Fruit fly (Drosophila melanogaster) Kc167 (cell line): ENCODE results near the gene Dref.

Source experiments
- Myc ChIP-seq: fragments of >200 bp; optimal IDR thresholded peaks from 2 replicates; lab custom pipeline; 2017; ENCODE audit warnings: missing external identifiers
- Sin3A ChIP-seq: fragments of >200 bp; optimal IDR thresholded peaks from 2 replicates; lab custom pipeline; 2018; ENCODE audit warnings: missing external identifiers
- h ChIP-seq: fragments of >200 bp; optimal IDR thresholded peaks from 3 replicates; lab custom pipeline; 2018; ENCODE audit warnings: missing external identifiers
- insv ChIP-seq: fragments of >200 bp; optimal IDR thresholded peaks from 3 replicates; lab custom pipeline; 2018; ENCODE audit warnings: missing external identifiers
- psq ChIP-seq: fragments of >200 bp; optimal IDR thresholded peaks from 2 replicates; lab custom pipeline; 2017; ENCODE audit warnings: missing external identifiers
- ttk ChIP-seq: sonication (Bioruptor generic); optimal IDR thresholded peaks from 2 replicates; lab custom pipeline; 2017; ENCODE audit warnings: missing external identifiers

The Dref gene

dm6 chr2L:9966983-9967737, at the start of gene Dref, which contains the start of gene RpL13:
Dref (minus strand) TSS chr2L:9967229.
RpL13 (plus strand) TSS chr2L:9967313.
- TF ChIP-seq psq (no peak), h (lab: Kevin White, UChicago) (no peak), Sin3A (lab: Kevin White, UChicago) (no peak), Myc (lab: Kevin White, UChicago) (no peak), ttk (no peak), insv (no peak)

- no peak for TF ChIP-seq ttk
- no peak for TF ChIP-seq h (lab: Kevin White, UChicago)
- TF ChIP-seq psq = no peak
- TF ChIP-seq Myc (lab: Kevin White, UChicago) = no peak
- TF ChIP-seq Sin3A (lab: Kevin White, UChicago) = no peak
- TF ChIP-seq insv = no peak
These were observed 43.0 kb upstream of the Dref start for dm6 chr2L:10009800-10010658.

dm6 chr2L:10009293-10009695, 42.3 kb upstream of the Dref start, which contains the start of gene Trp1:
Trp1 (plus strand) TSS chr2L:10009381.
- TF ChIP-seq psq = no peak

- TF ChIP-seq Sin3A (lab: Kevin White, UChicago) (no peak), Myc (lab: Kevin White, UChicago) (no peak), insv (no peak), ttk (no peak), h (lab: Kevin White, UChicago) (no peak), psq (no peak)
These were observed 37.5 kb upstream of the Dref start for dm6 chr2L:10004574-10004973.

dm6 chr2L:10003593-10003992, 36.6 kb upstream of the Dref start, which contains the start of gene Ndf:
Ndf (plus strand) TSS chr2L:10003832.
- no peak for TF ChIP-seq psq

dm6 chr2L:10002408-10003358, 35.7 kb upstream of the Dref start, which contains the start of the genes CG31875 and SoYb:
CG31875 (minus strand) TSS chr2L:10002736.
SoYb (minus strand) TSS chr2L:10002736.
- TF ChIP-seq Sin3A (lab: Kevin White, UChicago) = no peak
- no peak for TF ChIP-seq insv
- TF ChIP-seq psq = no peak
- no peak for TF ChIP-seq h (lab: Kevin White, UChicago)

- TF ChIP-seq h (lab: Kevin White, UChicago) (no peak), psq (no peak), Sin3A (lab: Kevin White, UChicago) (no peak), Myc (lab: Kevin White, UChicago) (no peak), insv (no peak), ttk (no peak)
These were observed 29.5 kb upstream of the Dref start for dm6 chr2L:9996553-9996952.

dm6 chr2L:9994382-9994781, 27.4 kb upstream of the Dref start:
- TF ChIP-seq insv = no peak
- no peak for TF ChIP-seq Myc (lab: Kevin White, UChicago)
- TF ChIP-seq Sin3A (lab: Kevin White, UChicago) = no peak
- no peak for TF ChIP-seq psq
- no peak for TF ChIP-seq h (lab: Kevin White, UChicago)
- no peak for TF ChIP-seq ttk

- TF ChIP-seq psq (no peak), Myc (lab: Kevin White, UChicago) (no peak), insv (no peak), Sin3A (lab: Kevin White, UChicago) (no peak), h (lab: Kevin White, UChicago) (no peak), ttk (no peak)
These were observed 22.9 kb upstream of the Dref start for dm6 chr2L:9989846-9990506.

dm6 chr2L:9989275-9989674, 22.2 kb upstream of the Dref start:
- no peak for TF ChIP-seq insv
- no peak for TF ChIP-seq h (lab: Kevin White, UChicago)
- no peak for TF ChIP-seq Sin3A (lab: Kevin White, UChicago)
- no peak for TF ChIP-seq Myc (lab: Kevin White, UChicago)
- no peak for TF ChIP-seq ttk
- TF ChIP-seq psq = no peak

- no peak for TF ChIP-seq psq
- no peak for TF ChIP-seq insv
- no peak for TF ChIP-seq ttk
- no peak for TF ChIP-seq Sin3A (lab: Kevin White, UChicago)
- TF ChIP-seq Myc (lab: Kevin White, UChicago) = no peak
- TF ChIP-seq h (lab: Kevin White, UChicago) = no peak
These were observed 21.4 kb upstream of the Dref start for dm6 chr2L:9988201-9988990.
